Fruit fly (Drosophila melanogaster) whole organism, embryonic: ENCODE data around the gene CG13928.

ENCODE experiments used
- Blimp-1 ChIP-seq: fragments of 200-800 bp; sonication (Bioruptor generic); optimal IDR thresholded peaks from 3 replicates; lab custom pipeline; 2018; ENCODE audit warnings: missing biosample characterization, missing genetic modification characterization, mild to moderate bottlenecking, moderate library complexity, missing genetic modification reagents
- CG10565 ChIP-seq: fragments of 200-800 bp; sonication (Bioruptor generic); optimal IDR thresholded peaks from 3 replicates; lab custom pipeline; 2016; ENCODE audit warnings: missing biosample characterization, mild to moderate bottlenecking, missing genetic modification characterization
- CG10979 ChIP-seq: fragments of 200-800 bp; sonication (Bioruptor generic); optimal IDR thresholded peaks from 2 replicates; lab custom pipeline; 2018; ENCODE audit warnings: missing biosample characterization, mild to moderate bottlenecking, missing genetic modification characterization, moderate library complexity
- CG11398 ChIP-seq: fragments of 200-800 bp; sonication (Bioruptor generic); optimal IDR thresholded peaks from 2 replicates; lab custom pipeline; 2016; ENCODE audit warnings: missing biosample characterization, missing genetic modification characterization
- CG13775 ChIP-seq: fragments of 200-800 bp; sonication (Bioruptor generic); optimal IDR thresholded peaks from 3 replicates; lab custom pipeline; 2017; ENCODE audit warnings: missing biosample characterization, mild to moderate bottlenecking, missing genetic modification characterization
- CG14710 ChIP-seq: fragments of 200-800 bp; sonication (Bioruptor generic); optimal IDR thresholded peaks from 3 replicates; lab custom pipeline; 2019; ENCODE audit warnings: missing biosample characterization, mild to moderate bottlenecking, missing genetic modification characterization, moderate library complexity
- CG15269 ChIP-seq: fragments of 200-800 bp; sonication (Bioruptor generic); optimal IDR thresholded peaks from 2 replicates; lab custom pipeline; 2018; ENCODE audit warnings: missing biosample characterization, mild to moderate bottlenecking, missing genetic modification characterization, moderate library complexity
- CG1602 ChIP-seq: fragments of 200-800 bp; sonication (Bioruptor generic); optimal IDR thresholded peaks from 3 replicates; lab custom pipeline; 2016; ENCODE audit warnings: missing biosample characterization, missing genetic modification characterization
- CG17385 ChIP-seq: fragments of 200-800 bp; sonication (Bioruptor generic); optimal IDR thresholded peaks from 3 replicates; lab custom pipeline; 2018; ENCODE audit warnings: missing biosample characterization, mild to moderate bottlenecking, missing genetic modification characterization
- CG2120 ChIP-seq: fragments of 200-800 bp; sonication (Bioruptor generic); optimal IDR thresholded peaks from 3 replicates; lab custom pipeline; 2016; ENCODE audit warnings: missing biosample characterization, missing genetic modification characterization
- CG2678 ChIP-seq: fragments of 200-800 bp; sonication (Bioruptor generic); optimal IDR thresholded peaks from 3 replicates; lab custom pipeline; 2019; ENCODE audit warnings: missing biosample characterization, mild to moderate bottlenecking, missing genetic modification characterization, moderate library complexity
- CG30020 ChIP-seq: fragments of 200-800 bp; optimal IDR thresholded peaks from 2 replicates; lab custom pipeline; 2019; ENCODE audit warnings: missing biosample characterization, mild to moderate bottlenecking, missing genetic modification characterization, moderate library complexity
- CG31365 ChIP-seq: fragments of 200-800 bp; sonication (Bioruptor generic); optimal IDR thresholded peaks from 2 replicates; lab custom pipeline; 2018; ENCODE audit warnings: missing biosample characterization, mild to moderate bottlenecking, missing genetic modification characterization
- CG33213 ChIP-seq: fragments of 200-800 bp; sonication (Bioruptor generic); optimal IDR thresholded peaks from 3 replicates; lab custom pipeline; 2016; ENCODE audit warnings: missing biosample characterization, missing genetic modification characterization
- CG3847 ChIP-seq: fragments of 200-800 bp; sonication (Bioruptor generic); IDR thresholded peaks from 2 replicates; pipeline ENCODE4 v1.3.6; 2022; ENCODE audit warnings: missing biosample characterization, missing genetic modification characterization
- CG4282 ChIP-seq: fragments of 200-800 bp; sonication (Bioruptor generic); optimal IDR thresholded peaks from 2 replicates; lab custom pipeline; 2016; ENCODE audit warnings: missing biosample characterization, missing genetic modification characterization
- CG4360 ChIP-seq: fragments of 200-800 bp; sonication (Bioruptor generic); IDR thresholded peaks from 2 replicates; pipeline ENCODE4 v1.3.6; 2022; ENCODE audit warnings: missing biosample characterization, missing genetic modification characterization
- CG4404 ChIP-seq: fragments of 200-800 bp; sonication (Bioruptor generic); IDR thresholded peaks from 2 replicates; pipeline ENCODE4 v1.3.6; 2022; ENCODE audit warnings: missing biosample characterization, missing genetic modification characterization
- CG4617 ChIP-seq: fragments of 200-800 bp; sonication (Bioruptor generic); optimal IDR thresholded peaks from 3 replicates; lab custom pipeline; 2016; ENCODE audit warnings: missing biosample characterization, missing genetic modification characterization, borderline replicate concordance
- CG7745 ChIP-seq: fragments of 200-800 bp; sonication (Bioruptor generic); optimal IDR thresholded peaks from 2 replicates; lab custom pipeline; 2018; ENCODE audit warnings: missing biosample characterization, mild to moderate bottlenecking, missing genetic modification characterization, moderate library complexity
- Drgx ChIP-seq: fragments of 200-800 bp; sonication (Bioruptor generic); IDR thresholded peaks from 2 replicates; pipeline ENCODE4 v1.3.6; 2022; ENCODE audit warnings: missing biosample characterization, missing genetic modification characterization
- Hey ChIP-seq: fragments of 200-800 bp; sonication (Bioruptor generic); optimal IDR thresholded peaks from 3 replicates; lab custom pipeline; 2018; ENCODE audit warnings: missing biosample characterization, mild to moderate bottlenecking, missing genetic modification characterization
- NfI ChIP-seq: fragments of 200-800 bp; sonication (Bioruptor generic); optimal IDR thresholded peaks from 3 replicates; lab custom pipeline; 2018; ENCODE audit warnings: missing biosample characterization, mild to moderate bottlenecking, missing genetic modification characterization, moderate library complexity
- Sox100B ChIP-seq: fragments of 200-800 bp; sonication (Bioruptor generic); optimal IDR thresholded peaks from 3 replicates; lab custom pipeline; 2018; ENCODE audit warnings: missing biosample characterization, mild to moderate bottlenecking, missing genetic modification characterization
- Sox102F ChIP-seq: fragments of 200-800 bp; sonication (Bioruptor generic); optimal IDR thresholded peaks from 2 replicates; lab custom pipeline; 2018; ENCODE audit warnings: missing biosample characterization, mild to moderate bottlenecking, missing genetic modification characterization, moderate library complexity
- Spps ChIP-seq: fragments of 200-800 bp; sonication (Bioruptor generic); optimal IDR thresholded peaks from 2 replicates; lab custom pipeline; 2018; ENCODE audit warnings: missing biosample characterization, mild to moderate bottlenecking, missing genetic modification characterization
- Taf1 ChIP-seq: fragments of 200-800 bp; sonication (Bioruptor generic); IDR thresholded peaks from 2 replicates; pipeline ENCODE4 v1.3.6; 2022; ENCODE audit warnings: missing biosample characterization, missing genetic modification characterization
- crc ChIP-seq: fragments of 200-800 bp; sonication (Bioruptor generic); optimal IDR thresholded peaks from 2 replicates; lab custom pipeline; 2016; ENCODE audit warnings: missing biosample characterization, missing genetic modification characterization
- crp ChIP-seq, 2 experiments: fragments of 200-800 bp; sonication (Bioruptor generic); optimal IDR thresholded peaks; 2 replicates in 1 of 2; 3 replicates in 1 of 2; lab custom pipeline; 2017; ENCODE audit warnings: missing biosample characterization in 2 of 2, missing genetic modification characterization in 2 of 2, mild to moderate bottlenecking in 1 of 2, moderate library complexity in 1 of 2
- dati ChIP-seq: fragments of 200-800 bp; sonication (Bioruptor generic); IDR thresholded peaks from 2 replicates; pipeline ENCODE4 v1.3.6; 2022; ENCODE audit warnings: missing biosample characterization, missing genetic modification characterization
- dmrt99B ChIP-seq: fragments of 200-800 bp; sonication (Bioruptor generic); optimal IDR thresholded peaks from 2 replicates; lab custom pipeline; 2018; ENCODE audit warnings: missing biosample characterization, mild to moderate bottlenecking, missing genetic modification characterization, moderate library complexity
- dysf ChIP-seq: fragments of 200-800 bp; sonication (Bioruptor generic); IDR thresholded peaks from 3 replicates; pipeline ENCODE4 v1.3.6; 2022; ENCODE audit warnings: missing biosample characterization, missing genetic modification characterization
- gcm ChIP-seq: fragments of 200-800 bp; sonication (Bioruptor generic); optimal IDR thresholded peaks from 2 replicates; lab custom pipeline; 2019; ENCODE audit warnings: missing biosample characterization, mild to moderate bottlenecking, missing genetic modification characterization, moderate library complexity
- gem ChIP-seq: fragments of 200-800 bp; sonication (Bioruptor generic); optimal IDR thresholded peaks from 2 replicates; lab custom pipeline; 2019; ENCODE audit warnings: missing biosample characterization, mild to moderate bottlenecking, missing genetic modification characterization, moderate library complexity
- hb ChIP-seq: fragments of 200-800 bp; sonication (Bioruptor generic); IDR thresholded peaks from 3 replicates; pipeline ENCODE4 v1.3.6; 2022; ENCODE audit warnings: missing biosample characterization, missing genetic modification characterization; ENCODE audit not compliant: partially characterized antibody
- kay ChIP-seq: fragments of 200-800 bp; sonication (Bioruptor generic); optimal IDR thresholded peaks from 2 replicates; lab custom pipeline; 2016; ENCODE audit warnings: missing biosample characterization, missing genetic modification characterization
- lab ChIP-seq: fragments of 200-800 bp; sonication (Bioruptor generic); optimal IDR thresholded peaks from 3 replicates; lab custom pipeline; 2017; ENCODE audit warnings: missing biosample characterization, missing genetic modification characterization, mild to moderate bottlenecking, moderate library complexity, missing genetic modification reagents
- lbe ChIP-seq: fragments of 200-800 bp; sonication (Bioruptor generic); optimal IDR thresholded peaks from 2 replicates; lab custom pipeline; 2016; ENCODE audit warnings: missing biosample characterization, mild to moderate bottlenecking, missing genetic modification characterization
- mam ChIP-seq: fragments of 200-800 bp; sonication (Bioruptor generic); optimal IDR thresholded peaks from 3 replicates; lab custom pipeline; 2016; ENCODE audit warnings: missing biosample characterization, missing genetic modification characterization
- pan ChIP-seq, 4 experiments: fragments of >200 bp in 3 of 4; fragments of 200-800 bp in 1 of 4; sonication (Bioruptor generic) in 1 of 4; optimal IDR thresholded peaks in 3 of 4; IDR thresholded peaks in 1 of 4; 2 replicates each; pipeline versions ENCODE4 v1.3.6 to Lab custom; 2017 to 2022; ENCODE audit warnings: missing biosample characterization in 2 of 4, missing genetic modification characterization in 2 of 4, mixed read lengths in 1 of 4
- pfk ChIP-seq: fragments of 200-800 bp; sonication (Bioruptor generic); optimal IDR thresholded peaks from 2 replicates; lab custom pipeline; 2018; ENCODE audit warnings: missing biosample characterization, mild to moderate bottlenecking, missing genetic modification characterization, moderate library complexity
- row ChIP-seq: fragments of 200-800 bp; sonication (Bioruptor generic); IDR thresholded peaks from 3 replicates; pipeline ENCODE4 v1.3.6; 2022; ENCODE audit warnings: missing biosample characterization, missing genetic modification characterization
- run ChIP-seq: fragments of 200-800 bp; sonication (Bioruptor generic); optimal IDR thresholded peaks from 3 replicates; lab custom pipeline; 2018; ENCODE audit warnings: missing biosample characterization, mild to moderate bottlenecking, missing genetic modification characterization
- sc ChIP-seq, 3 experiments: fragments of >200 bp in 2 of 3; fragments of 200-800 bp in 1 of 3; sonication (Bioruptor generic) in 1 of 3; optimal IDR thresholded peaks; 2 replicates in 2 of 3; 3 replicates in 1 of 3; lab custom pipeline; 2017; ENCODE audit warnings: mild to moderate bottlenecking in 1 of 3, missing biosample characterization in 1 of 3, missing genetic modification characterization in 1 of 3, missing genetic modification reagents in 1 of 3
- sna ChIP-seq: fragments of 200-800 bp; sonication (Bioruptor generic); IDR thresholded peaks from 2 replicates; pipeline ENCODE4 v1.3.6; 2022; ENCODE audit warnings: missing biosample characterization, missing genetic modification characterization; ENCODE audit not compliant: partially characterized antibody
- toy ChIP-seq: fragments of 200-800 bp; sonication (Bioruptor generic); IDR thresholded peaks from 2 replicates; pipeline ENCODE4 v1.3.6; 2022; ENCODE audit warnings: missing biosample characterization, missing genetic modification characterization
- trh ChIP-seq: fragments of 200-800 bp; sonication (Bioruptor generic); optimal IDR thresholded peaks from 2 replicates; lab custom pipeline; 2016; ENCODE audit warnings: missing biosample characterization, missing genetic modification characterization
- twi ChIP-seq: fragments of 200-800 bp; optimal IDR thresholded peaks from 2 replicates; lab custom pipeline; 2019; ENCODE audit warnings: missing biosample characterization, mild to moderate bottlenecking, missing genetic modification characterization, moderate library complexity
- vvl ChIP-seq: fragments of 200-800 bp; sonication (Bioruptor generic); IDR thresholded peaks from 2 replicates; pipeline ENCODE4 v1.3.6; 2022; ENCODE audit warnings: missing biosample characterization, missing genetic modification characterization

CG13928 gene

dm6 chr3L:1584003-1584402, 44.2 kb downstream of the CG13928 start (continued):
- TF ChIP-seq run (tag; lab: Kevin White, UChicago) (no peak), CG2120 (peak; percentile 56), trh (peak; percentile 26), pan (optimal IDR thresholded peaks at IDR 0.05; lab: Kevin White, UChicago) (no peak), pan (GFP tag; optimal IDR thresholded peaks at IDR 0.05 in 1 of 2, IDR thresholded peaks at IDR 0.05 in 1 of 2) (peak in 1 of 2 experiments; percentile 73), dysf (GFP tag; lab: Robert Waterston, UW) (peak; percentile 62; the same call in 2 of the 3 replicates), CG13775 (GFP tag; lab: Kevin White, UChicago) (peak; percentile 38), Sox100B (GFP tag; lab: Kevin White, UChicago) (no peak), CG15269 (tag; lab: Kevin White, UChicago) (peak; percentile 63), CG4282 (GFP tag; lab: Kevin White, UChicago) (no peak), lab (GFP tag; lab: Kevin White, UChicago) (no peak), Blimp-1 (GFP tag; lab: Kevin White, UChicago) (peak; percentile 4), crc (GFP tag; lab: Kevin White, UChicago) (no peak), Drgx (peak; percentile 87), CG14710 (tag; lab: Kevin White, UChicago) (no peak), dati (GFP tag; lab: Robert Waterston, UW) (peak; percentile 60; the same call in 1 of the 2 replicates), CG7745 (tag; lab: Kevin White, UChicago) (no peak), dmrt99B (peak; percentile 62), crp (GFP tag; optimal IDR thresholded peaks at IDR 0.05; lab: Kevin White, UChicago) (no peak), pfk (GFP tag; lab: Kevin White, UChicago) (no peak), CG30020 (tag; lab: Kevin White, UChicago) (no peak), CG10979 (no peak), CG31365 (tag; lab: Kevin White, UChicago) (no peak), CG4404 (peak; percentile 72), Taf1 (no peak), sna (GFP tag; lab: Robert Waterston, UW) (no peak), mam (GFP tag; lab: Kevin White, UChicago) (no peak), Spps (tag; lab: Kevin White, UChicago) (peak; percentile 0), CG4617 (GFP tag; lab: Kevin White, UChicago) (peak; percentile 16), toy (GFP tag; lab: Robert Waterston, UW) (no peak), gcm (GFP tag; lab: Kevin White, UChicago) (peak; percentile 24), kay (GFP tag; lab: Kevin White, UChicago) (peak; percentile 25), NfI (GFP tag; lab: Kevin White, UChicago) (peak; percentile 32), sc (optimal IDR thresholded peaks at IDR 0.05; lab: Kevin White, UChicago) (no peak), sc (GFP tag; optimal IDR thresholded peaks at IDR 0.05; lab: Kevin White, UChicago) (peak; percentile 67), Sox102F (GFP tag; lab: Kevin White, UChicago) (peak; percentile 82), hb (no peak), lbe (no peak), twi (tag; lab: Kevin White, UChicago) (peak; percentile 28), CG10565 (no peak), CG11398 (GFP tag; lab: Kevin White, UChicago) (peak; percentile 38), vvl (GFP tag; lab: Robert Waterston, UW) (peak; percentile 78), gem (tag; lab: Kevin White, UChicago) (peak; percentile 78), CG3847 (GFP tag; lab: Robert Waterston, UW) (peak; percentile 40; the same call in 1 of the 2 replicates), CG4360 (GFP tag; lab: Robert Waterston, UW) (no peak), CG17385 (peak; percentile 45), CG2678 (peak; percentile 58), CG1602 (peak; percentile 66), Hey (tag; lab: Kevin White, UChicago) (no peak), CG33213 (no peak), row (GFP tag; lab: Robert Waterston, UW) (peak; percentile 68)
